Fruit fly (Drosophila melanogaster): ENCODE measurements around the gene sov.

Gene sov

DNA sequence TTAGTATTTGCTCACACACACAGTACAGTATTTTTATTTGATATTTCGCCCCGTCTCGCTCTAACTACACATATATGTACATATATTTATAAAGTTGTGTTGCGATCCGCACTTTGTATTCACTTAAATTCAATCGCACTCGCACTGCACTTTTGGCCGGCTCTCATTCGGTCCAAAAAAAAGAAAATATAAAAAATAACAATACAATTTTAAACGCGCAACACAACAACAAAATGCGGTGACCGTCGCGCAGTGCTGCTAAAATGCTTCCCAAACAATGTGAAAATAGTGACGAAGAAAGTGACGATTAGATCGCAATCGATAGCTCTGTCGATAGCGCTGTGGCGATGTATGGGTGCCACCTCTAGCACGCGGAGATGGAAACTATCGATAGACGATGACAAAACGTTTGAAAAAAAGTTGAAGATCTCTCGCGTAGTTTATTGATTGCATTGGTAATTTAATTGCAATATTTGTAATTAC is 47.2 kb downstream of the sov start, which contains the start of the genes C3G and pod1:
Gene C3G, minus strand, starts transcription at position 282 of the 483 bp plus-strand sequence.
Gene pod1, plus strand, starts transcription at position 373 of the 483 bp plus-strand sequence.
- TF ChIP-seq CG14655 (GFP tag; optimal IDR thresholded peaks at IDR 0.05) (peak; percentile 10), CG15710 (tag; optimal IDR thresholded peaks at IDR 0.05) (no peak), Ets98B (GFP tag; IDR thresholded peaks at IDR 0.05) (no peak), CG12605 (GFP tag; IDR thresholded peaks at IDR 0.05) (peak; percentile 10; the same call in 1 of the 2 replicates), Pif1B (GFP tag; optimal IDR thresholded peaks at IDR 0.05) (peak; percentile 47), Snoo (tag; optimal IDR thresholded peaks at IDR 0.05) (no peak)

DNA sequence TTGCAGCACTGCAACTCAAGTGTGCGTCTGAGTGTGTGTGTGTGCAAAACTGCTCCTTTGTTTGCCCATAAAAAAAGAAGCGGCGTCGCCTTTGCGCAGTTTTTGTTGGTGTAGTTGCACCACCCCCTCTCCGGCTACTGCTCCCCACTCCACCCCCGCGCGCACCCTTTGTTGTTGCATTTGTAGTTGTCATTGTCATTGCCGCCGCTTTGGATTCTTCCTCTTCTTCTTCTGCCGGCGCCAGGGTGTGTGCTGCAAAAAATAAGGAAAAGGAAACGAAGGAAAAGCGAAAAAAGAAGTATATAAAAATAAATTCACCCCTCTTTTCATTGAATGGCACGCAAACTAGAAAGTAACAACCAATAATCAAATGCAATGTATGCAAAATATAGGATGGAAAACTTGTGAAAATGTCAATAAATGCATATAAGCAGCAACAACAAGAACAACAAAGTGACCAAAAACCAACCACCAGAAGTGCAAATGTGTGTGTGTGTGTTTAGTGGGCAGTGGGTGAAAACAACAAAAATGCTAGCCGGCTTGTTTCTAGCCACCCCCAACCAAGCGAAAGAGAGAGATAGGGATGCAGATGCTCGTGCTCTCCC is 47.9 kb downstream of the sov start:
- peak; percentile 52 for TF ChIP-seq CG13204 (GFP tag; optimal IDR thresholded peaks at IDR 0.05)
- TF ChIP-seq CG8159 (tag; optimal IDR thresholded peaks at IDR 0.05), result no peak
- peak; percentile 15 for TF ChIP-seq CG14655 (GFP tag; optimal IDR thresholded peaks at IDR 0.05)
- TF ChIP-seq CG9948 (tag; optimal IDR thresholded peaks at IDR 0.05), result no peak

DNA sequence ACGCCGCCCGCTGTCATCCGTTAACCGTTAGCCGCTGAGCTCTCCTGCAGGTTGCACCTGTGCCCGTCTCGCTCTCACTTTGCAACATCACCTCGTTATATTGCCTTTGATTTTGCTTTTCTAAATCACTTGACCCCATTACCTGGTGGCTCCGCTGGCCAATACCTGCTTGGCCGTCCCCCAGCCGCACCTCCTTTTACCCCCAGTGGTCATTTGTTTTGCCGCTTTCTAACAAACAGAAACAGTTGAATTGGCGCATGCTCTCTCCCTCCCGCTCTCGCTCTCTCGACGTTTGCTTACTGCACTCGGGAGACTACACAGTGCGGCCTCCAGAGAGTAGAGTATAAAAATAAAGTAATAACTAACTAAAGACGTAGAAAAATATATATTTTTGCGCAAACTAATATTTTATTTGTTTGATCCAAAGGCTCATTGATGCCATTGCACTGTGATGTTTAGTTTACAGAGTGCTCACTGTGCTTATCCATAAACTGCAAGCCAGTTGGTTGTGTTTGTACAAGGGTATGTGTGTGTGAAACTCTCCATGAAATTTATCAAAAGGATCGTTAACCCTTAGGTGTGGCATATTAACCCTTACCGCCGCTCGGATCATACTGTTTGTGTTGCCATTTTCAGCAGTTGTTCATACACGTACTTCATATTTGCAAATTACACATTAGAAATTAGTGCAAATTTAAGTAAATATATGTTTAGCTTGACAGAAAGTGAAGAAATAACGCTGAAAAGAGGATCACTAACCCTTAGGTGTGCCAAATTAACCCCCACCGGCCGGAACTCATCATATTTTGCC is 48.6 kb downstream of the sov start:
- TF ChIP-seq CG15710 (tag; optimal IDR thresholded peaks at IDR 0.05) (peak; percentile 80), CG9948 (tag; optimal IDR thresholded peaks at IDR 0.05) (peak; percentile 67), Ets98B (GFP tag; IDR thresholded peaks at IDR 0.05) (peak; percentile 98), CG34367 (tag; optimal IDR thresholded peaks at IDR 0.05) (peak; percentile 77), Pif1B (GFP tag; optimal IDR thresholded peaks at IDR 0.05) (peak; percentile 94), EcR (GFP tag; optimal IDR thresholded peaks at IDR 0.05) (peak; percentile 17), Snoo (tag; optimal IDR thresholded peaks at IDR 0.05) (peak; percentile 84), CG13204 (GFP tag; optimal IDR thresholded peaks at IDR 0.05) (no peak), CG10348 (GFP tag; IDR thresholded peaks at IDR 0.05) (peak; percentile 77; the same call in 1 of the 2 replicates), CG12605 (GFP tag; IDR thresholded peaks at IDR 0.05) (peak; percentile 96), Pif1A (GFP tag; optimal IDR thresholded peaks at IDR 0.05) (peak; percentile 92), CG14655 (GFP tag; optimal IDR thresholded peaks at IDR 0.05) (peak; percentile 90), D1 (tag; optimal IDR thresholded peaks at IDR 0.05) (no peak), fd96Ca (GFP tag; IDR thresholded peaks at IDR 0.05) (peak; percentile 95), CG8301 (tag; optimal IDR thresholded peaks at IDR 0.05) (peak; percentile 89), CG32121 (GFP tag; IDR thresholded peaks at IDR 0.05) (peak; percentile 98), CG8159 (tag; optimal IDR thresholded peaks at IDR 0.05) (peak; percentile 72), rn (GFP tag; IDR thresholded peaks at IDR 0.05) (peak; percentile 88), CG17806 (tag; optimal IDR thresholded peaks at IDR 0.05) (peak; percentile 70), gl (tag; optimal IDR thresholded peaks at IDR 0.05) (peak; percentile 31), CG4496 (GFP tag; IDR thresholded peaks at IDR 0.05) (peak; percentile 98)

DNA sequence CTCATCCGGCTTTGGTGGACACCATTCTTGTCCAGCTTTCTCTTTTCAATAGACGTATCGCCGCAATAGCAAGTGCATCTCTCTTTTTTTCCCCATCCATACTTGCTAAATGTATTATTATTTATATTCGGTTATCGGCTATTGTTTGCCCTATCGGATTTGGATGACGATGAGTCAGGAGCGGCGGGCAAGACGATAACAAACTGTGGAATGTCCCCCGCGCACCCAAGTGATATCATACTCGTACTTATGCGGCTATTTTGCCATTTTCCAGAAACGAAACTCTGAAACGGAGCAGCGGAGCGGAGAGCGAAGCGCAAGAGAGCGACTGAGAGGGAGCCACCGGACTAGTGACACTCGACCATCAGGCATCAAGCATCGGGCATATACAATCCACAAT is 49.3 kb downstream of the sov start:
- TF ChIP-seq D1 (tag; optimal IDR thresholded peaks at IDR 0.05), result no peak
- no peak for TF ChIP-seq CG9948 (tag; optimal IDR thresholded peaks at IDR 0.05)
- no peak for TF ChIP-seq CG15710 (tag; optimal IDR thresholded peaks at IDR 0.05)
- no peak for TF ChIP-seq CG34367 (tag; optimal IDR thresholded peaks at IDR 0.05)
- no peak for TF ChIP-seq gl (tag; optimal IDR thresholded peaks at IDR 0.05)
- TF ChIP-seq CG17806 (tag; optimal IDR thresholded peaks at IDR 0.05), result no peak
- no peak for TF ChIP-seq CG14655 (GFP tag; optimal IDR thresholded peaks at IDR 0.05)
- no peak for TF ChIP-seq Pif1A (GFP tag; optimal IDR thresholded peaks at IDR 0.05)

DNA sequence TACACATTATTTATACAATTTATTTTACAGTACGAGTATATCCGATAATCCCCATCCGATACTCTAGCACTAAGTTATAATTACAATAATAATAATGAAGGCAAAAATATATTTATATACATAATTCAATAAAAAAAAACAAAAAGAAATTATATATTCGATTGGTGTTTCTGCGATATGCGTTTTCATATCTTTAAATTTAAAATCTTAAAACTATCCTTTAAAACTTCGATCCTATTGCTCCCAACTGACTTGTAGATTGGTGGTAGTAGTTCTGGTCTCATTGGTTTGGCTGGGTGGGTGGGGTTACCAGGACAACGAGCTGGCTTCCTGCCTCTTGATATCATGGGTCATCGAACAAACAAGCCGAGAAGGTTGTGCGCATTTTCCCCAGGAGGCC is 57.6 kb downstream of the sov start, which contains the start of gene iav:
Gene iav, plus strand, starts transcription at position 301 of the 400 bp plus-strand sequence.
- no peak for TF ChIP-seq CG32121 (GFP tag; IDR thresholded peaks at IDR 0.05)
- no peak for TF ChIP-seq EcR (GFP tag; optimal IDR thresholded peaks at IDR 0.05)
- no peak for TF ChIP-seq Pif1B (GFP tag; optimal IDR thresholded peaks at IDR 0.05)
- TF ChIP-seq CG14655 (GFP tag; optimal IDR thresholded peaks at IDR 0.05), result no peak
- TF ChIP-seq CG8301 (tag; optimal IDR thresholded peaks at IDR 0.05), result no peak
- TF ChIP-seq fd96Ca (GFP tag; IDR thresholded peaks at IDR 0.05), result no peak
- TF ChIP-seq rn (GFP tag; IDR thresholded peaks at IDR 0.05), result no peak
- no peak for TF ChIP-seq Ets98B (GFP tag; IDR thresholded peaks at IDR 0.05)
- no peak for TF ChIP-seq CG12605 (GFP tag; IDR thresholded peaks at IDR 0.05)
- TF ChIP-seq D1 (tag; optimal IDR thresholded peaks at IDR 0.05), result no peak
- TF ChIP-seq CG13204 (GFP tag; optimal IDR thresholded peaks at IDR 0.05), result no peak
- TF ChIP-seq CG17806 (tag; optimal IDR thresholded peaks at IDR 0.05), result no peak
- TF ChIP-seq Snoo (tag; optimal IDR thresholded peaks at IDR 0.05), result no peak
- no peak for TF ChIP-seq CG4496 (GFP tag; IDR thresholded peaks at IDR 0.05)
- no peak for TF ChIP-seq CG15710 (tag; optimal IDR thresholded peaks at IDR 0.05)

Measured in whole organism, pupa.